Worm (Caenorhabditis elegans) whole organism, mixed stage, embryonic: ENCODE data around the gene ttr-5.

Experiments used
- M03D4.4 ChIP-seq: sonication (generic microtip); optimal IDR thresholded peaks from 2 replicates; lab custom pipeline; 2017; ENCODE audit warnings: mild to moderate bottlenecking, missing genetic modification characterization, missing compliant biosample characterization
- bed-3 ChIP-seq: fragments of 200-800 bp; sonication (Bioruptor generic); optimal IDR thresholded peaks from 3 replicates; lab custom pipeline; 2018; ENCODE audit warnings: mild to moderate bottlenecking, missing genetic modification characterization, moderate library complexity, missing compliant biosample characterization
- blmp-1 ChIP-seq: fragments of 150-350 bp; optimal IDR thresholded peaks from 2 replicates; lab custom pipeline; 2014; ENCODE audit warnings: missing biosample characterization, missing genetic modification characterization
- ceh-39 ChIP-seq: fragments of 150-350 bp; optimal IDR thresholded peaks from 2 replicates; lab custom pipeline; 2014; ENCODE audit warnings: missing biosample characterization, missing genetic modification characterization
- ceh-43 ChIP-seq: fragments of 200-800 bp; sonication (Bioruptor generic); optimal IDR thresholded peaks from 2 replicates; lab custom pipeline; 2018; ENCODE audit warnings: mild to moderate bottlenecking, missing genetic modification characterization, moderate library complexity, missing compliant biosample characterization
- ces-1 ChIP-seq: fragments of 150-350 bp; optimal IDR thresholded peaks from 2 replicates; lab custom pipeline; 2014; ENCODE audit warnings: missing biosample characterization, missing genetic modification reagents, missing genetic modification characterization
- cnd-1 ChIP-seq: fragments of 200-800 bp; sonication (Bioruptor generic); optimal IDR thresholded peaks from 2 replicates; lab custom pipeline; 2018; ENCODE audit warnings: mild to moderate bottlenecking, missing genetic modification characterization, missing compliant biosample characterization
- drap-1 ChIP-seq: fragments of 200-800 bp; sonication (Bioruptor generic); optimal IDR thresholded peaks from 3 replicates; lab custom pipeline; 2018; ENCODE audit warnings: mild to moderate bottlenecking, missing genetic modification characterization, missing compliant biosample characterization
- elt-1 ChIP-seq: sonication (generic microtip); optimal IDR thresholded peaks from 2 replicates; lab custom pipeline; 2017; ENCODE audit warnings: missing genetic modification characterization, mild to moderate bottlenecking, missing compliant biosample characterization, antibody characterized with exemption, moderate library complexity, borderline replicate concordance; ENCODE audit not compliant: insufficient read depth
- elt-3 ChIP-seq: fragments of 150-350 bp; optimal IDR thresholded peaks from 2 replicates; lab custom pipeline; 2014; ENCODE audit warnings: missing biosample characterization, missing genetic modification characterization
- ham-2 ChIP-seq: fragments of 200-800 bp; sonication (Bioruptor generic); optimal IDR thresholded peaks from 2 replicates; lab custom pipeline; 2018; ENCODE audit warnings: mild to moderate bottlenecking, missing genetic modification characterization, missing compliant biosample characterization
- hlh-1 ChIP-seq: fragments of 150-350 bp; optimal IDR thresholded peaks from 2 replicates; lab custom pipeline; 2014; ENCODE audit warnings: missing biosample characterization, missing genetic modification reagents, missing genetic modification characterization
- lin-13 ChIP-seq: fragments of 150-350 bp; optimal IDR thresholded peaks from 2 replicates; lab custom pipeline; 2014; ENCODE audit warnings: missing biosample characterization, missing genetic modification characterization
- lsy-2 ChIP-seq: fragments of 150-350 bp; optimal IDR thresholded peaks from 2 replicates; lab custom pipeline; 2014; ENCODE audit warnings: missing biosample characterization, missing genetic modification characterization
- mab-5 ChIP-seq: fragments of 150-350 bp; optimal IDR thresholded peaks from 2 replicates; lab custom pipeline; 2014; ENCODE audit warnings: missing biosample characterization, missing genetic modification characterization
- mep-1 ChIP-seq: fragments of 150-350 bp; optimal IDR thresholded peaks from 2 replicates; lab custom pipeline; 2017; ENCODE audit warnings: missing biosample characterization, missing genetic modification reagents, missing genetic modification characterization, inconsistent platforms
- mls-2 ChIP-seq: sonication (generic microtip); optimal IDR thresholded peaks from 2 replicates; lab custom pipeline; 2016; ENCODE audit warnings: mild to moderate bottlenecking, missing genetic modification characterization, moderate library complexity, missing compliant biosample characterization
- nhr-12 ChIP-seq: fragments of 150-350 bp; optimal IDR thresholded peaks from 2 replicates; lab custom pipeline; 2014; ENCODE audit warnings: missing biosample characterization, missing genetic modification characterization
- nhr-2 ChIP-seq: fragments of 150-350 bp; optimal IDR thresholded peaks from 2 replicates; lab custom pipeline; 2014; ENCODE audit warnings: missing biosample characterization, missing genetic modification characterization
- nhr-237 ChIP-seq: fragments of 150-350 bp; optimal IDR thresholded peaks from 2 replicates; lab custom pipeline; 2014; ENCODE audit warnings: missing biosample characterization, missing genetic modification characterization
- nhr-28 ChIP-seq: fragments of 150-350 bp; optimal IDR thresholded peaks from 2 replicates; lab custom pipeline; 2014; ENCODE audit warnings: missing biosample characterization, missing genetic modification characterization
- nhr-76 ChIP-seq: sonication (generic microtip); optimal IDR thresholded peaks from 2 replicates; lab custom pipeline; 2017; ENCODE audit warnings: missing biosample characterization, missing genetic modification characterization
- pha-4 ChIP-seq: fragments of 150-350 bp; optimal IDR thresholded peaks from 2 replicates; lab custom pipeline; 2018; ENCODE audit warnings: missing biosample characterization, missing genetic modification reagents, missing genetic modification characterization
- sem-2 ChIP-seq: fragments of 200-800 bp; sonication (Bioruptor generic); optimal IDR thresholded peaks from 2 replicates; lab custom pipeline; 2018; ENCODE audit warnings: mild to moderate bottlenecking, missing genetic modification characterization, missing compliant biosample characterization
- snpc-4 ChIP-seq: fragments of 150-350 bp; optimal IDR thresholded peaks from 2 replicates; lab custom pipeline; 2014; ENCODE audit warnings: missing biosample characterization, missing genetic modification characterization
- unc-120 ChIP-seq: sonication (generic microtip); optimal IDR thresholded peaks from 2 replicates; lab custom pipeline; 2017; ENCODE audit warnings: missing genetic modification characterization, missing compliant biosample characterization; ENCODE audit not compliant: poor library complexity, severe bottlenecking
- unc-39 ChIP-seq: fragments of 150-350 bp; optimal IDR thresholded peaks from 2 replicates; lab custom pipeline; 2014; ENCODE audit warnings: missing biosample characterization, missing genetic modification characterization
- unc-62 ChIP-seq: fragments of 150-350 bp; optimal IDR thresholded peaks from 2 replicates; lab custom pipeline; 2014; ENCODE audit warnings: missing biosample characterization, missing genetic modification reagents, missing genetic modification characterization
- zip-8 ChIP-seq: fragments of 150-350 bp; optimal IDR thresholded peaks from 2 replicates; lab custom pipeline; 2014; ENCODE audit warnings: missing biosample characterization, missing genetic modification characterization

ttr-5 gene

DNA sequence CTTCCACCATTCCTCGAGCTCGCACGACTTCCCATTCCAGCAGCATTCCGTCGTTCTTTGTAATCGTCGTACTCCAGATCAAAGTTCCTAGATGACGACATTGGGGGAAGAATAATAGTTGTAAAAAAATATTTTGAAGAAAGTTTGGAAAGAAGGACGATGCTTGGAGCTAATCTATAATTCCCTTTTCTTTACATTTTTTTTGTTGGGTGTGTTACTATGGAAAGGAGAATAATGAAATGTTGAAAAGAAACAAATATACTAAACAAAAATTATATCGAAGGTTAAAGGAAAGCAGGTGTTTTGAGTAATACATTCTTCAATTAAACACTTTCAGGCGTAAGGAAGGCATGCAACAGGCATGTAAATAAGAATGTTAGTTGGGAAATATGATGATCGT, 850 bp upstream of the ttr-5 start, which contains the start of gene C40H1.3:
TSS of gene C40H1.3 (minus strand) at position 101 of the 400 bp plus-strand sequence.
- no peak for TF ChIP-seq mep-1

DNA sequence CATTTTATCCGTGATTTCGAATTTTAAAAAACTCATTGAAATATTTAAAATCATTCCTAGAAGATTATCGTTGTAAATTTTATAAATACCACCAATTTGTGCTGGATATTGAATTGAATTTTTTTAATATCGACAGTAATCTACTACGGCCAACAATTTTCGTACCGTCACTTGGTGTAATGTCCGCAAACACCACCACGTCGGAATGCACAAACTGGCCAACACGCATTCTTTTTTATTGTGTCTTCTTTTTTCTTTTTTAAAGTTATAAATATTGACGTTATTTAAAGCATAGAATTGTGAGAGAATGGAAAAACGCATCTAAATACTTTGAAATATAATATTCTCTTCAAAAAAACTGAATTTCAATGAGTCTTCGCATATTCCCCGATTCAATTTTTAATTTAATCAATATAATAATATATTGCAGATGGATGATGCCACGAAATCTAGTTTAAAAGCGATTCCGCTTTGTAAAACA, 1.0 kb downstream of the ttr-5 start, which contains the start of gene ufc-1:
TSS of gene ufc-1 (plus strand) at position 431 of the 481 bp plus-strand sequence.
- TF ChIP-seq M03D4.4 (tag; lab: Kevin White, UChicago) (no peak), bed-3 (GFP tag; lab: Kevin White, UChicago) (no peak), ces-1 (GFP tag; lab: Kevin White, UChicago) (peak; percentile 32), unc-62 (GFP tag; lab: Kevin White, UChicago) (no peak), nhr-76 (tag; lab: Kevin White, UChicago) (no peak)
- TF ChIP-seq, all 35 proteins: peak for 1

DNA sequence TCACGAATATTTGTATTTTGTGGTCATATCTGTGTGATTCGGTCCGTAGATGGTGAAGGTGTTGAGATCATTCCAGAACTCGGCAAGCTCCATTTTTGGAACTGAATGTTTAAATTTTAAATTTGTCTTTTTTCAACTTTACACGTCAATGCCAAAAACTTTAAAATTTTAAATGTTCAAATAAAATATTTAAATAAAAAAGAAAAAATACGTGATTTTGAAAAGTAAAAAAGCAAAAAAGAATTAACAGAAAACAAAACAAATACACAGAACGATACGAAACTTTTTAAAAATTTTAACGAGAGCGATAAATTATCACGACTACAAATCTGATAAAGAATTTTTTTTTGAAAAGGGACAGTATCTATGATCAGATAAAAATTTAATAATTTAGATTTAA, 4.1 kb downstream of the ttr-5 start, which contains the start of gene elo-4:
TSS of gene elo-4 (minus strand) at position 101 of the 400 bp plus-strand sequence.
- TF ChIP-seq sem-2 (GFP tag; lab: Kevin White, UChicago) (no peak), bed-3 (GFP tag; lab: Kevin White, UChicago) (no peak), blmp-1 (tag; lab: Kevin White, UChicago) (no peak), elt-1 (tag; lab: Kevin White, UChicago) (no peak), nhr-76 (tag; lab: Kevin White, UChicago) (no peak), pha-4 (tag; lab: Kevin White, UChicago) (no peak), nhr-28 (tag; lab: Kevin White, UChicago) (no peak), cnd-1 (tag; lab: Kevin White, UChicago) (no peak), hlh-1 (tag; lab: Kevin White, UChicago) (no peak), snpc-4 (no peak), ceh-43 (no peak), ham-2 (GFP tag; lab: Kevin White, UChicago) (no peak), unc-120 (tag; lab: Kevin White, UChicago) (no peak)
- TF ChIP-seq, all 35 proteins: peak for 0

DNA sequence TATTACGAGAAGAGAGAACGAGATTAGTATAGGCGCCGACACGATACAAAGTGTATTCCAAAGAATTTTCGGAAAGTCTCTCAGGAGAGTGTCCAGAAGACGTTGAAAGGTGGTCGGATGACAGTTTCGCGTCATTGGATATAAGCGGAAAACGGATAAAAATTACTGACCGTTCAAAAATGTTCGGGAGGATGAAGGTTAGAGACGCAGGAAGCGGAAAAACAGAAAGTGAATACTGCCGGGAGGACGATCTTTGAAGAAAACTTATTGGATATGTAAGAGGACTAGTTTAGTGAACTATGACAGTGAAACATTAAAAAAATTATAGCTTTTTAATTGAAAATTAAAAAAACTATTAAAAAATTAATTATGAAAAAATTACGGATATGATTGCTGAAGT, 5.0 kb downstream of the ttr-5 start:
- TF ChIP-seq nhr-237 (tag; lab: Kevin White, UChicago) = no peak
- peak; percentile 15 for TF ChIP-seq ham-2 (GFP tag; lab: Kevin White, UChicago)
- TF ChIP-seq blmp-1 (tag; lab: Kevin White, UChicago) = peak; percentile 16

DNA sequence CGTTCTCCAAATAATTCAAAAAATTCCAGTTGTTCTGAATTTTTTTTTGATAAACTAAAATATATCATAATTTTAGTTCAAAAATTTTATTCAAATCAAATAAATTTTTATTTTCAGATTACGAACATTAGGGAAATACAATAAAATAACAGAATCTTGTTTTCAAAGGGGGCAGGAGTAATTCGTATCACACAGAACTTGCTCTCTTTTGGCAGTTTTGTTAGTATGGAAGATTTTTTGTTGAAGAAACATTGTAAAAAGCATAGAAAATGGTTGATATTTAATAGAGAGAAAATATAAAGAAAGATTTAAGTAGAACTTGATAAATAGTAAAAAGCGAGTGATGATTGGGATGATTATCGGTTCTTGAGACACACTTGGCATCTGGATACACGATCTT, 6.7 kb downstream of the ttr-5 start:
- no peak for TF ChIP-seq nhr-76 (tag; lab: Kevin White, UChicago)
- TF ChIP-seq M03D4.4 (tag; lab: Kevin White, UChicago) = no peak
- no peak for TF ChIP-seq sem-2 (GFP tag; lab: Kevin White, UChicago)
- no peak for TF ChIP-seq blmp-1 (tag; lab: Kevin White, UChicago)
- no peak for TF ChIP-seq unc-62 (GFP tag; lab: Kevin White, UChicago)
- TF ChIP-seq ham-2 (GFP tag; lab: Kevin White, UChicago) = no peak
- TF ChIP-seq elt-3 (tag; lab: Kevin White, UChicago) = no peak

DNA sequence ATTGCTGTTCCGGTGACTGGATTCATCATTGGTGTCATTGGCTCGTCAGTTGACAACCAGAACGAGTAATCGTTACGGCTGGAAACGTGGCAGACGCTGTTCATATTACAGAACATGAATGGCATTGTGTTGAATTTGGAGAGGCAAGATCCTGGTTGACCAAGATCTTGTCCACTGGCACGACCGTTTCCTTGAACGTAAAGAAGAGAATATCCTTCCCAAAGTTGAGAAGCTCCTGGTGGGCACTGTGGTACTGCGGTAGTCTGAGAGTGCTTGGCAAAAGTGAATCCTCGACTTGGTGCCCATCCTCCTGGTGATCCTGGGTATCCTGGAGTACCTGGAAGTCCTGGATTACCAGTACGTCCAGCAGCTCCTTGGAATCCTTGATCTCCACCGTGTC, 7.9 kb downstream of the ttr-5 start:
- TF ChIP-seq lin-13 (no peak), mep-1 (no peak), elt-3 (tag; lab: Kevin White, UChicago) (no peak), nhr-76 (tag; lab: Kevin White, UChicago) (no peak), lsy-2 (tag; lab: Kevin White, UChicago) (no peak), hlh-1 (tag; lab: Kevin White, UChicago) (no peak), snpc-4 (no peak), mls-2 (tag; lab: Kevin White, UChicago) (no peak), nhr-2 (no peak), ham-2 (GFP tag; lab: Kevin White, UChicago) (no peak), blmp-1 (tag; lab: Kevin White, UChicago) (no peak), nhr-12 (tag; lab: Kevin White, UChicago) (no peak), sem-2 (GFP tag; lab: Kevin White, UChicago) (no peak), ceh-39 (tag; lab: Kevin White, UChicago) (no peak)

DNA sequence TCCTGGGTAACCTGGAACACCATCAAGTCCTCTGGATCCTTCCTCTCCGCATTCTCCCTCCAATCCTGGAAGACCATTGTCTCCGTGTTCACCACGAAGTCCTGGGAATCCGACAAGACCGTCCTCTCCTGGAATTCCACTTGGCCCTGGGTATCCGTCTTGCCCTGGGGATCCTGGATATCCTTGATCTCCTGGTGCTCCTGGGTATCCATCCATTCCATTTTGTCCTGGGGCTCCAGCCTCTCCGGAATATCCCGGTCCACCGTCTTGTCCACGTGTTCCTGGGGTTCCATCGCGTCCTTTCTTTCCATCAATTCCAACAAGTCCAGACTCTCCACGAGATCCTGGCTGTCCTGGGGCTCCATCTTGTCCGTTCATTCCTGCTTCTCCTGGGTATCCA, 9.9 kb downstream of the ttr-5 start:
- TF ChIP-seq mab-5 (tag; lab: Kevin White, UChicago) (no peak), ceh-43 (no peak), drap-1 (no peak), nhr-28 (tag; lab: Kevin White, UChicago) (no peak), pha-4 (tag; lab: Kevin White, UChicago) (no peak), bed-3 (GFP tag; lab: Kevin White, UChicago) (no peak), unc-39 (no peak), lsy-2 (tag; lab: Kevin White, UChicago) (no peak), zip-8 (tag; lab: Kevin White, UChicago) (no peak), lin-13 (no peak), nhr-2 (no peak), mls-2 (tag; lab: Kevin White, UChicago) (no peak), hlh-1 (tag; lab: Kevin White, UChicago) (no peak)
